Fruit fly (Drosophila melanogaster): Measurements from ENCODE around the gene Sox21a.

DNA sequence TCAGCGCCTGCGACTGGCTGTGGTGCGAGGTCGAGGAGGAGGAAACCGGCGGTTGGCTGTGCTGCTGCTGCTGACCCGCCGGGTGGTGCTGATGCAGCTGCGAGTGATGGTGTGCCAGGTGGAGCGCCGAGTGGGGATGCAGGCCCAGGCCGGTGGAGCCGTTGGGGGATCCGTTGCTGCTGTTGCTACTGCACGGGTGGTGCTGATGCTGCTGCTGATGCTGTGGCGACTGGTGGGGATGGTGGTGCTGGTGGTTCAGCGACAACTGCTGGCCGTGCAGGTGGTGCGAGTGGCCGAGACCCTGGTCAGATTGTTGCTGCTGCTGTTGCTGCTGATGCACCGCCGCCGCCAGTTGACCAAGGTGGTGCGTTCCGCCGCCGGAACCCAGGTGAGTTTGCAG lies 17.7 kb upstream of the Sox21a start:
- TF ChIP-seq CG12605 (GFP tag; IDR thresholded peaks at IDR 0.05) (no peak), CG15710 (tag; optimal IDR thresholded peaks at IDR 0.05) (no peak), EcR (GFP tag; optimal IDR thresholded peaks at IDR 0.05) (no peak), rn (GFP tag; IDR thresholded peaks at IDR 0.05) (no peak), Pif1A (GFP tag; optimal IDR thresholded peaks at IDR 0.05) (no peak), CG8159 (tag; optimal IDR thresholded peaks at IDR 0.05) (no peak), gl (tag; optimal IDR thresholded peaks at IDR 0.05) (no peak), CG32121 (GFP tag; IDR thresholded peaks at IDR 0.05) (no peak), CG14655 (GFP tag; optimal IDR thresholded peaks at IDR 0.05) (no peak), CG34367 (tag; optimal IDR thresholded peaks at IDR 0.05) (no peak)

All from whole organism, pupa.